Fruit fly (Drosophila melanogaster): ENCODE results near the gene beta4GalNAcTB.

- TF ChIP-seq Sox102F (GFP tag; optimal IDR thresholded peaks at IDR 0.05) (no peak), lz (GFP tag; optimal IDR thresholded peaks at IDR 0.05) (no peak), CG34406 (GFP tag; optimal IDR thresholded peaks at IDR 0.05) (no peak), CG3032 (tag; optimal IDR thresholded peaks at IDR 0.05) (peak; percentile 9), ss (GFP tag; optimal IDR thresholded peaks at IDR 0.05) (peak in 1 of 2 experiments; percentile 6), CG3919 (GFP tag; optimal IDR thresholded peaks at IDR 0.05) (no peak), achi (GFP tag; optimal IDR thresholded peaks at IDR 0.05) (no peak), CG11294 (GFP tag; IDR thresholded peaks at IDR 0.05) (no peak), CG32006 (GFP tag; optimal IDR thresholded peaks at IDR 0.05) (no peak), CG7368 (GFP tag; optimal IDR thresholded peaks at IDR 0.05) (no peak), fd85E (GFP tag; optimal IDR thresholded peaks at IDR 0.05) (no peak)
These were observed 6.7 kb downstream of the beta4GalNAcTB start, which contains the start of the genes eIF4E6 and CG1951 for dm6 chr3R:29027122-29027521.

All from whole organism, prepupa.